Fruit fly (Drosophila melanogaster): ENCODE data around the gene beta4GalT7.
A peak's percentile ranks its signal among the peaks of the same experiment; 100 is the strongest.

beta4GalT7 gene

DNA sequence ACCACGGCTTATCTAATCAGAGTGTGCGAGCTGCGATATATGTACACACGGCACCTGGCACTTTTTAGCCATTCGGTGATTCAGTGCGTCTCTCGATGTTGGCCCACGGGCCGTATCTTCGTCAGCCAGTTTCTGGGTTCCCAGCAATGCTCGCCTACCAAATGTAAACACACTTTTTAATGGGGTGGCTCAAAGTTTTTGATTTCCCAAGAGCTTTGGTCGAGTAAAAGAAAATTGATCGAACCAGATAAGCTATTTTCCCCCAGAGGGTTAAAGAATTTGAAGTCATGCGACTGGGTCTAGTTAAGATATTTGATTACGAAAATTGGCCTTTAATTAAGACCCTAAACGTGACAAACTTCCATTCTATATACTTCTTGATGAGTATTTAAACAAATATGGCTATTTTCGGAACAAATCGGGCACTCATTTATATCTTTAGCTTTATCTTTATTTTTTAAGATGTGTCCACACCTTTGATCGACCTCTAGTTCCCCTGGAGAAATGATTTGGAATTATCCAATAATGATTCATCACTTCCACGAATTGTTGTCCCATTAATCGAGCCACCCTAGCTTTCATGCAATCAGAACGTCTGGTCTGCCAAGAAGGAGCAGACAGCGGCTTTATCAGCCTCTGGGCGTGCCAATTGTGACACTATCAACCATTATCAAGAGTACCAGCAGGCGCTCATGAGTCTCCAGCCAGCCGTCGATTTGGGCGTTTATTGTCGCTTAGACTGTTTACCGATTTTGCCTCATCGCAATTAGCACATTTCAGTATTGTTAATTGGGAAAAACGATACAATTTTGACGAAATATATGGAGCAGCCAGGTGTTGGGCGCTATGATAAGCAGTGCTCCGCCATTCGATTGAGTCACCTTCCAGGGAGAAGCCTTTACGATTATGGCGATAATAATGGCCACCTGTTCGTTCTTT, 4.5 kb downstream of the beta4GalT7 start:
- TF ChIP-seq noc (tag; optimal IDR thresholded peaks at IDR 0.05) = peak; percentile 92

DNA sequence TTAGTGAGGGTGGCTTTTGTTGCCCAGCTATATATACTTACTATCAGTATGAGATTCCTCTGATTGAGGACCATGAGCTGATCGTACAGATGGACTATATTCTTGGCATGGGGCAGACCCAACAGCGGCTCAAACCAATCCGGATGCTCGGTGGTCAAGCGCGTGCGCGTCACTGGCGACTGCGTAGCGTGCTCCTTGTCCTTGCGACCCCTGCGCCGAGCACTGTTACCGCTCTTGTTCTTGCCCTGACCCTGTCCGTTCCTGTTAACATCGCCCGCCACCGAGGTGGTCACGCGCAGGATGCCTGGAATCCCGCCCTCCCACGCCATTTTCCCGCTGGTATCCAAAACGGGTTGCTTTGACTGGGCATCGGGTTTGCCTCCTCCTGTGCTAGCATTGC, 9.6 kb downstream of the beta4GalT7 start:
- no peak for TF ChIP-seq noc (tag; optimal IDR thresholded peaks at IDR 0.05)

DNA sequence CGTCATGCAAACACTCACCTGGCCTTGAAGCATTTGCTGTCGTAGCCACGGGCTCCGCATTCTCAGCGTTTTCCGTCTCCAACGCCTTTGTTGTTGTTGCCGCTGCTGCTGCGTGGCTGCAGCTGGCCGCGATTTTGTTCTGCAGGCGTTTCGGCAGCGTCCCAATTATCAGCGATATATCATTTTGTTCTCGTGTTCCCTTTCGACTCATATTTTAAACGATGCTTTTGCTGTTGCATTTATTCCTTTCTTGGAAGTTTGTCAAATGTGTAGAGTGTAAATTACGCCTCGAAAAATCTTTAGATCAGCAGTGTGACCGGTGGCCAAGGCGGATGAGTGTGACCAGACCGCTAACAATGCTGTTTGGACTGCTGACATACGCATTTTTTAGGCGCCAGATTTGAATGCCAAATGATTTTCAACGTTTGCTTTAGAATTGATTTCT, 10.1 kb downstream of the beta4GalT7 start, which contains the start of gene Smg6:
Smg6 (minus strand) TSS at position 324 of the 445 bp plus-strand sequence.
- TF ChIP-seq noc (tag; optimal IDR thresholded peaks at IDR 0.05) = no peak

DNA sequence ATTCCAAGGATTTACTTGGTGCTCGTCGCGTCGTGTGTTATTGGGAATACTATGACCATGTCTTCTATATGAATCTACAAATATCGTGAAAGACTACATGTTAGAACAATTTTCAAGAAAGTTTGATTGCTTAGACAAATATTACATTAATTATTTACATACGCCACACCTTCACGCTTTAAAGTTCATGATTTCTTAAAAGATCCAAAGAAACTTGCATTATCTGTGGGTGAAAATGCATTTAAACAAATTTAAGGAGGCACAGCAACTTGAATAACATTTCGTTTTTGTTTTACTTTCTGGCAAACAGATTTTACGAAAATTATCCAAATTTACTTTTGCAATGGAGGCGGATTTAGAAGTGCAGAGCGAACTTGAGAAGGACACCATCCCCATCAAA, 13.6 kb downstream of the beta4GalT7 start, which contains the start of gene CG31115:
CG31115 (plus strand) TSS at position 301 of the 400 bp plus-strand sequence.
- no peak for TF ChIP-seq noc (tag; optimal IDR thresholded peaks at IDR 0.05)

DNA sequence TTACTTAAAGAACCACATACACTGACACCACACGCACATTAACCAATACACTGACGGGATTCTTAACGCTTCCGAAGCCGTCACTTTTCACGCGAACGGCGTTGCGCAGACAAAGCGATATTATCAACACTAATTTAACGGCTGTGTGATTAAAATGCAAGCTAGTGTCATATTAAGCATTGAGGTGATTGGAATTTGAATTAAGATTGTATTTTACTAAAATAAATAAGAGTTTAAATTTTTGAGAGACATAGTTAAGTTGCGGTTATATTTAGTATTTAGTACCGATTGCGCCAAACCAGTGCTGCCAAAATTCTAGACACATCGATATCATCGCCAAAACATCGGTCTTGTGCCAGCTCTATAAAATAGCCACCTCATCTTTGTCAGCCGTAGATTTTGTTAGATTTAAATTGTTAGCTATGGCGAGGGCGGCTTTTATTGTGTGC, 16.0 kb downstream of the beta4GalT7 start, which contains the start of the genes Ythdf and bai:
Ythdf (minus strand) TSS at position 222 of the 449 bp plus-strand sequence.
bai (plus strand) TSS at position 347 of the 449 bp plus-strand sequence.
- TF ChIP-seq noc (tag; optimal IDR thresholded peaks at IDR 0.05) = no peak

DNA sequence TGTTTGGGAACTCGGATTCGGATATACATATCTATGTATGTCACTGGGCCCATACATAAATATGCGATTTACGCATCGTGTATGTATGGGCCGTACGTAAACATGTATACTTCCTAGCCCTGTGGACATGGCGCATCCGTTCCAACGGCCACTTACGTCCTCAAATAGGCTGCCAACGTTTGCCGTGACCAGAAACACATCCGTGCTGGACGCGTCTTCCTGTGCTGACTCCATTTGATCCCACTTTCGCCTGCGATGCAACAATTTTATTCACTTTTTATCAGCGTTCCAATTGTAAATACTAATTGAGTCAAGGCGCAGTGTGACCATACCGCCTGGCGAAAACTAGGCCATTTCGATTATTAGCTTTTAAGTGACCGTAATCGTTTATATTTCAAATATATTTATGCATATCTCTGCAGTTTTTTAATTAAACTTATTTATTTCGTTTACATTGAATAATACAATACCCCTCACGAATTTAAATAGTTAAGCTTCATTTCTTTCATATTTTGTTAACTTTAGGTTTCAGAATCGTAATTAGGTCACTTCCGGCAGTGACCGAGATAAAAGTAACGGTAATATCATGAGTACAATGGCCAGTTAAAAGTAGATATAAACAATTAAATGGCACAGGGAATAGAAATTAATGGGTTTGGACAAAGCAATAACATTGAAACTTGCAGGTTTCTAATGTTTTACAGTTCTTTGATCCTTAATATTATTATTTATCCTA, 21.9 kb downstream of the beta4GalT7 start, which contains the start of gene 5PtaseI:
5PtaseI (minus strand) TSS at position 336 of the 736 bp plus-strand sequence.
- TF ChIP-seq noc (tag; optimal IDR thresholded peaks at IDR 0.05) = no peak

DNA sequence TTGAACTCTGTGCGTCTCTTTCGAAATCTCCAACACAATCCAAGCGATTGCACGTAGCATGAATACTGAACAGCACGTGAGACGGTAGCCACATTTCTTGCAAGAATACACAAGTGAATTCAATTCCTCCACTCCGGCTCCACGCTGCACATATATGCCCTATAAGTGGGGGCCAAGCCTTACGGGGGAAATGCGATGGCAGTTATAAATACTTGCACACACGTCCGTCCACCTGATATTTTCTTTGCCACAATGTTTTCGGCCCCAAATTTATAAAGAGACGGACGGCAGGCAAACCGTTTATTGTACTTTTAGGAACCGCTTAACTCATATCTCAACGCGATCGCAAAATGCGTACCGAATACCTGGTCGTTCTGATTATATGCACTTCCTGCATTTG, 23.0 kb downstream of the beta4GalT7 start, which contains the start of gene CG11786:
CG11786 (plus strand) TSS at position 301 of the 400 bp plus-strand sequence.
- TF ChIP-seq noc (tag; optimal IDR thresholded peaks at IDR 0.05) = no peak

DNA sequence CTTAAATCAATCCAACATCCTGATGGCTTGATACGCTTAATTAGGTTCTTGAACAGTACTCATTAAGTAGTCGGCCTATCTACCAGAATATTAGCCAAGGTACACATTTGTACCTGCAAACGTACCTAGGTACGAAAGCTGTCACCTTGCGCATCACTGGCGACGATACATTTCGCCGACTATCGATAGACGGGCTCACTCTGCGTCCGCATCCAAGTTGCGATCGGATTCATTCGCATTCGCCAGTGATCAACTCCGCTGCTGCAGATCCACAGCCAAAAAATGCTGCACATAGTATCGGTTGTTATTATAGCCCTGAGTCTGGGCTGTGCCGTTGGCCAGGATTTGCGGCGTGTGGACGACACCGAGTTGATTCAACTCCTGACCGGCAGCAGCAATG, 24.4 kb downstream of the beta4GalT7 start, which contains the start of gene CG11790:
CG11790 (plus strand) TSS at position 203 of the 400 bp plus-strand sequence.
- no peak for TF ChIP-seq noc (tag; optimal IDR thresholded peaks at IDR 0.05)

DNA sequence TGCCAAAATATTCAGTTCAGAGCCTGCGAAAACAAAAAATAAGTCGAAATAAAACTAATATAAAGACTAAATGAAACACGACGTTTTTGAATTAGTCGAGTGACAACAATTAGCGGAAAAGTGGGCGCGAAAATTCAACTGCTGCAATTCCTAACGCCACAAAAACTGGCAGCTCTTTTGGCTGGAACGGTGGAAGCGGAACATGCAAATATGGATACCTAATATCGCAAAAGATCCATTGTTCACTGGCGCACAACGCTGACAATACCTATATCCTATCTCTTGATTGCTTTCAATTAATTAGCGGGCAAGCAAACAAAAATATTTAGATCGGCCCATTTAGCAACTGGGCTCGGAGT, 26.3 kb downstream of the beta4GalT7 start, which contains the start of gene CG11791:
CG11791 (plus strand) TSS at position 234 of the 359 bp plus-strand sequence.
- TF ChIP-seq noc (tag; optimal IDR thresholded peaks at IDR 0.05) = no peak

DNA sequence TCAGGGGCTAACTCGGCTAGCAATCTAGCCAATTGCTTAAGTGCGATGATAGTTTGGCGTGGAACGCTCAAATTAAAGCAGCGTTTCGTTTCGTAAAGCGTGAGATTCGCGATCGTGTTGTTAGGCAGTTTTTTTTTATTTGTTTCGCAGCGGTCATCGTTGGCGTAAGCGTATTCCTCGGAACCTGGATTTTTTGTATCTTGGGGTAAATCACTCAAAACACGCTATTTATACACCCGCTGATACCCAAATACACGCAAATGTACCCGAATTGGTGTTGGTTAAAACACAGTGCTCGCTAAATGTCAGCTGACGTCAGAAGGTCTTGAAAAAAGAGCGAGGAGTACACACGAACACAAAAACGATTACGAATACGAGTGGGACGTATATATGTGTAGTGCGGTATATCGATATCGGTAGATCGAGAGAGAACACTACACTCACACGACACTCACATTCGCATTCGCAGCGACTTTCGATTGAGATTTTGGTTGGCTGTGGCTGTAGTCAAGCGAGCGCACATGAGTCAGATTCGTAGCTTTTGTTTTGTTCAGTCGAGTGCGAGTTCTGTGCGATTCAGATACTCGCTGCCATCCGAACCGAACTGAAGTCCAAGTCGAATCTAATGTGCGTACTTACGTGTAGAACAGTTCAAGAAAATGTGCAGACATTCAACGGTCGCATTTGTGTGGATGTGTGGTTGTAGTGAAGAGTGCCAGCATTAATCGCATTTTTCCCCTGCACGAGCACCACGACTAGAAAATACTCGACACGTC, 26.9 kb downstream of the beta4GalT7 start:
- peak; percentile 58 for TF ChIP-seq noc (tag; optimal IDR thresholded peaks at IDR 0.05)

DNA sequence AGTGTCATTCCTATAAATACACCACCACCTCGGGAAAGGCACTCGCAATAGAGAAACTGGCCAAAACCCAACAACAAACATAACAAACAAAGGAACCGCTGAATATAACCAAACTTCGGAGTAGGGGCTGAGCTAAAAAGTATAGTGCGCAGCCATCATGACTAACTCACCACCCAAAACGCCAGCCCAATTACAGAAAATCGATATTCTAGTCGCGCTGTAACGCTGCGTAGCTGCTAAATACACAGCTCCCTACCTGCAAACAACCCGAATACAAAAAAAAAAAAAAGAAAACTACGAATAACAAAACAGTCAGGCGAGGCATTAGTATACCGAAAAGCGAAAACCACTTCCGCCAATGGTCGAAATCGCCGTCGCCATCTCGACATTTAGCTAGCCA, 27.6 kb downstream of the beta4GalT7 start:
- TF ChIP-seq noc (tag; optimal IDR thresholded peaks at IDR 0.05) = no peak

DNA sequence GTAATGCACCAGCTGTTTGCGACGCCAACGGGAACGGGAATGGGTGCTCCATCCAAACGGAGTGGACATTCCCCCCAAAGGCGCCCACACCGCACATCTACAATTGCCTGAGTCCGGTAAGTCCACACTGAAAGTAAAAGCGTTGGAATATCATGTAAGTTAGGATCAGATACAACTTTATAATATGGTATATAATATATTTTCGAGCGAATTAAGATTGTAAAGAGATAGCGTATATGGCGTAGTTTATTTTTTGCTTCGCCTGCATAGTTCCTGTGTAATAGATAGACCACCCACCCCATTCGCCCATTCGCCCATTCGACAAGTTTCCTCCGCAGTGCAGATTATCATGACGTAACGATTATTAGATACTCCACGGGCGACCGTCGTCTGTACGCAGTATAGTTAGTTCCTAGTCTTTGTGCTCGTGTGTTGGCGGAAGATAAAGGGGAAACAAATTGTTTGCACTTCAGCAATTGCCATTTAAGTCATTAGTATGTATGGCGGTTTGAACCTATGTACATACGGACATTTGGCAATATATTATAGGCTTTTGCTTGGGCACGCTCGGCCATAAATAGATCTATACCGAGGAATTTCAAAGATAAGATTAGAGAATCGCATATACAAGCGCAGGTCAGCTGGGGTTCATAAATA, 28.5 kb downstream of the beta4GalT7 start:
- TF ChIP-seq noc (tag; optimal IDR thresholded peaks at IDR 0.05) = peak; percentile 46

DNA sequence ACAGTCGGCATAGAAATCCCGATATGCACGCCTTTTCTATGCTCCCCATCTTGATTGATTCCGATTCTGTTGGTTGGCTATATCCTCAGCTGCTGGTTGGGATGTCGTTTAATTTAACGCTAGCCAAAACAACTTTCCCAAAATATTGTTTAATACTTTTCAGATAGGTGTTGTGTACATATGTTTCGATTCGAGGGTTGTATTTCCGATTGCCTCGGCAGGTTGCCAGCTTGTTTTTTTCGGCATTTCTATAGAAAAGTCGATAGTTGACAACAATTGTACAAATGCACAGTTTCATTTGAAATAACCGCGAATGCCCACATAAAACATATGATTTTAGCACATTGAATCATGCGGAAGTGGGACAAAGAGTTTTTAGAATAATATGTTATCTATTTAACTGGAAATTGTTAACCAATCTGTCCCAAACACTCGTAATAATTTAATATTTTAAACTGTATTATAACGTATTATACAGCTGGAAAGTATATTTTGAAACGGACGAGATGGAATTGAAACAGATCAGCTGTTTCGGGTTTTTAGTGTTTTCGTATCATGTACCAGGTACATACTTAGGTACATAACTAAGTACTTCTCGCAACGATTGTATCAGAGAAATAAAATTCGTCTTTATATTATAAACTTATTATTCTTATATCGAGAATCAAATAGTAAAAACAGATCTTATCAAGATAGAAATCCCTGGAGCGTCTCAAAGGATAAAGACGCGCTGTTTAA, 31.6 kb downstream of the beta4GalT7 start, which contains the start of gene CG31109:
CG31109 (minus strand) TSS at position 203 of the 738 bp plus-strand sequence.
- TF ChIP-seq noc (tag; optimal IDR thresholded peaks at IDR 0.05) = peak; percentile 20

DNA sequence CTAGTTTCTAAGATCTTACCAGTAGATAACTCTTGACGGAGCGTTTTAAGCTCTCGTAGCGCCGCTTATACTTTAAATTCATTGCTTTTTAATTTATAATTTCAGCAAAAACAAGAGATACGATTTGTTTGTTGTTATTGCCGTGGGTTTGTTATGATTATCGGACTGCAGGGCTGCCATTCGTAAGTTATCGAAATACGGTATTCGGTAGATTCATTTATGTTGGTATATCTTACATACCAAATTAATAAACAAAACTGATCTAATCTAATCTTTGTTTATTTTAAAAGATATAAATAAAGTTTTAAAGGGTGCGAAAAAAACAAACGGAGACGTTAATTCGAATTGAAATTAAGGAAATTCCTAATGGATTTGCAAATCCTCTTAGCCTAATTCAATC, 33.0 kb downstream of the beta4GalT7 start, which contains the start of the genes CG31111 and stac:
CG31111 (minus strand) TSS at position 162 of the 400 bp plus-strand sequence.
stac (plus strand) TSS at position 271 of the 400 bp plus-strand sequence.
- no peak for TF ChIP-seq noc (tag; optimal IDR thresholded peaks at IDR 0.05)

Data from whole organism, larva.